Worm (Caenorhabditis elegans) whole organism, L1 larva: ENCODE data around the gene F53B3.6.

Source experiments
- elt-2 ChIP-seq: sonication (generic microtip); optimal IDR thresholded peaks from 2 replicates; lab custom pipeline; 2016; ENCODE audit warnings: missing genetic modification characterization, mild to moderate bottlenecking, inconsistent platforms, missing compliant biosample characterization, missing genetic modification reagents
- elt-3 ChIP-seq, 6 experiments: fragments of 150-350 bp in 1 of 6; sonication (generic microtip); optimal IDR thresholded peaks; 2 replicates each; lab custom pipeline; 2017 to 2018; ENCODE audit warnings: missing biosample characterization in 6 of 6, missing genetic modification characterization in 6 of 6, inconsistent platforms in 1 of 6
- hpl-2 ChIP-seq: fragments of 150-350 bp; optimal IDR thresholded peaks from 2 replicates; lab custom pipeline; 2014; ENCODE audit warnings: missing biosample characterization, missing genetic modification reagents, missing genetic modification characterization
- lir-3 ChIP-seq: sonication (generic microtip); optimal IDR thresholded peaks from 2 replicates; lab custom pipeline; 2016; ENCODE audit warnings: mild to moderate bottlenecking, missing genetic modification characterization, moderate library complexity, missing compliant biosample characterization; ENCODE audit not compliant: poor library complexity
- lsy-2 ChIP-seq, 2 experiments: fragments of 150-350 bp; optimal IDR thresholded peaks; 2 replicates each; lab custom pipeline; 2014; ENCODE audit warnings: missing biosample characterization in 2 of 2, missing genetic modification characterization in 2 of 2
- snpc-4 ChIP-seq: fragments of 150-350 bp; optimal IDR thresholded peaks from 2 replicates; lab custom pipeline; 2014; ENCODE audit warnings: missing biosample characterization, missing genetic modification characterization
- snu-23 ChIP-seq: sonication (generic microtip); optimal IDR thresholded peaks from 2 replicates; lab custom pipeline; 2016; ENCODE audit warnings: missing genetic modification characterization, missing compliant biosample characterization
- swsn-7 ChIP-seq: sonication (generic microtip); optimal IDR thresholded peaks from 2 replicates; lab custom pipeline; 2016; ENCODE audit warnings: missing genetic modification characterization, missing compliant biosample characterization
- tbx-2 ChIP-seq: sonication (generic microtip); optimal IDR thresholded peaks from 2 replicates; lab custom pipeline; 2016; ENCODE audit warnings: missing genetic modification characterization, missing compliant biosample characterization
- ztf-11 ChIP-seq, 2 experiments: sonication (generic microtip); optimal IDR thresholded peaks; 2 replicates each; lab custom pipeline; 2016 to 2017; ENCODE audit warnings: missing genetic modification characterization in 2 of 2, missing biosample characterization in 1 of 2, missing compliant biosample characterization in 1 of 2

DNA sequence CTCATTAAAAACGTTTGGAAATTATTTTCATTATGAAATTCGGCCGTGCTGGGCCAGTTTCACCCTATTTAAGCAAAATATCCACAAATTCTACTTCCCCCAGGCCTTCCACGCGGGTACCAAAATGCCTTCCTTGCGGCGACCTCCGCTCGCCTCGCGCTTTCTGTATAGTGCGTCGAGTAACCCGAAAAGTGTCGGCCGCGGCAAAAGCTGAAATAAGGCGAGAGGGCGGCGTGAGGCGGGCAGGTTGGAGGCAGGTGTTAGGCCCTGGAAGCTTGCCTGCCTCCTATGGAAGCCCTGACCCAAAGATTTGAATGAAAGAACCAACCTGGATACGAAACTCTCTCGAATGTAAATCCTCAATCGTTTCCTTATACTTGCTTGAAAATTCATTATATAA, 37.7 kb upstream of the F53B3.6 start:
- TF ChIP-seq elt-2 (tag; lab: Kevin White, UChicago) (no peak), swsn-7 (no peak), snpc-4 (tag; lab: Kevin White, UChicago) (no peak), lir-3 (tag; lab: Kevin White, UChicago) (no peak), ztf-11 (tag; optimal IDR thresholded peaks at IDR 0.05; lab: Kevin White, UChicago) (no peak), elt-3 (tag; optimal IDR thresholded peaks at IDR 0.05; lab: Kevin White, UChicago) (no peak), hpl-2 (GFP tag; lab: Kevin White, UChicago) (no peak), snu-23 (GFP tag; lab: Kevin White, UChicago) (no peak), lsy-2 (tag; optimal IDR thresholded peaks at IDR 0.05; lab: Kevin White, UChicago) (no peak), tbx-2 (tag; lab: Kevin White, UChicago) (no peak)
